Worm (Caenorhabditis elegans) whole organism, L4 larva: ENCODE results near the gene F58B3.4.

Source experiments
- F26F4.8 ChIP-seq: fragments of 200-800 bp; sonication (Bioruptor generic); conservative IDR thresholded peaks from 2 replicates; pipeline ENCODE4 v1.3.6; 2022; ENCODE audit warnings: missing genetic modification characterization, missing compliant biosample characterization
- F49E8.2 ChIP-seq: sonication (generic microtip); optimal IDR thresholded peaks from 2 replicates; lab custom pipeline; 2016; ENCODE audit warnings: missing compliant biosample characterization, mild to moderate bottlenecking, missing genetic modification characterization, borderline replicate concordance
- T20F7.1 ChIP-seq: fragments of 200-800 bp; sonication (Bioruptor generic); optimal IDR thresholded peaks from 2 replicates; lab custom pipeline; 2018; ENCODE audit warnings: mild to moderate bottlenecking, missing genetic modification characterization, missing compliant biosample characterization
- cey-2 ChIP-seq: sonication (generic microtip); optimal IDR thresholded peaks from 3 replicates; lab custom pipeline; 2017; ENCODE audit warnings: missing genetic modification characterization, mild to moderate bottlenecking, missing compliant biosample characterization, antibody characterized with exemption, borderline replicate concordance; ENCODE audit not compliant: insufficient read depth
- daf-16 ChIP-seq, 3 experiments: sonication (generic microtip); optimal IDR thresholded peaks; 2 replicates each; lab custom pipeline; 2016 to 2017; ENCODE audit warnings: missing genetic modification characterization in 3 of 3, missing genetic modification reagents in 3 of 3, mild to moderate bottlenecking in 2 of 3, missing compliant biosample characterization in 2 of 3, missing biosample characterization in 1 of 3, moderate library complexity in 1 of 3
- fos-1 ChIP-seq: fragments of 150-350 bp; optimal IDR thresholded peaks from 2 replicates; lab custom pipeline; 2014; ENCODE audit warnings: missing biosample characterization, missing genetic modification characterization
- lir-3 ChIP-seq: sonication (generic microtip); optimal IDR thresholded peaks from 2 replicates; lab custom pipeline; 2016; ENCODE audit warnings: mild to moderate bottlenecking, missing genetic modification characterization, missing compliant biosample characterization
- mdl-1 ChIP-seq, 2 experiments: fragments of 150-350 bp in 1 of 2; sonication (generic microtip) in 1 of 2; optimal IDR thresholded peaks; 2 replicates each; lab custom pipeline; 2014 to 2017; ENCODE audit warnings: missing biosample characterization in 2 of 2, missing genetic modification characterization in 2 of 2
- nhr-237 ChIP-seq: sonication (generic microtip); optimal IDR thresholded peaks from 2 replicates; lab custom pipeline; 2017; ENCODE audit warnings: missing biosample characterization, missing genetic modification characterization
- pqm-1 ChIP-seq: sonication (generic microtip); optimal IDR thresholded peaks from 2 replicates; lab custom pipeline; 2017; ENCODE audit warnings: missing biosample characterization, missing genetic modification characterization
- rbr-2 ChIP-seq: sonication (generic microtip); optimal IDR thresholded peaks from 2 replicates; lab custom pipeline; 2016; ENCODE audit warnings: missing genotype, missing genetic modification characterization, missing compliant biosample characterization
- unc-62 ChIP-seq, 3 experiments: fragments of 150-350 bp in 1 of 3; sonication (generic microtip); optimal IDR thresholded peaks in 2 of 3; peaks in 1 of 3; 1 replicate in 1 of 3; 2 replicates in 2 of 3; lab custom pipeline; 2014 to 2017; ENCODE audit warnings: missing biosample characterization in 3 of 3, missing genetic modification characterization in 3 of 3, missing genetic modification reagents in 3 of 3, missing genotype in 1 of 3

DNA sequence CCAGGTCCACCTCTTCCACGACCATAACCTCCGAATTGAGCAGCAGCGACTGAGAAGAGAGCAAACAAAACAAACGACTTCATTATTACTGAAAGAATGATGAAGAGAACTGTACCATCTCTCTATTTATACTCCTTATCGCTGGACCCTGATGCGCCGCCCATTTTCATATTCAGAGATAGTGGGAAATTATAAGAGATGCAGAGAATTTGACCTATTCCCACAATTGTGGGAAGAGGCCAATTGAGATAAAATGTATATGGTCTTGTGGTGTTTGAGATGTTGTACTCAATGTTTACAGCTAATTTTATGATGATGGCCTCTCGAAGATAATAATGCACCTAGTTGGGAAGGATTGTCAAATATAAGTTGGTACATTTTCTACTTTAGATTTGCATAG is 9.3 kb upstream of the F58B3.4 start, which contains the start of gene ttr-50:
- TF ChIP-seq unc-62 (GFP tag; optimal IDR thresholded peaks at IDR 0.05 in 1 of 2; lab: Kevin White, UChicago) = no peak
- TF ChIP-seq unc-62 (tag; optimal IDR thresholded peaks at IDR 0.05; lab: Kevin White, UChicago) = no peak
- no peak for TF ChIP-seq pqm-1 (tag; lab: Kevin White, UChicago)
- no peak for TF ChIP-seq daf-16 (GFP tag; optimal IDR thresholded peaks at IDR 0.05; lab: Kevin White, UChicago)
- no peak for TF ChIP-seq daf-16 (tag; optimal IDR thresholded peaks at IDR 0.05; lab: Kevin White, UChicago)
- no peak for TF ChIP-seq lir-3 (tag; lab: Kevin White, UChicago)
- TF ChIP-seq mdl-1 (tag; optimal IDR thresholded peaks at IDR 0.05; lab: Kevin White, UChicago) = no peak
- no peak for TF ChIP-seq nhr-237 (tag; lab: Kevin White, UChicago)
- TF ChIP-seq rbr-2 = no peak
- TF ChIP-seq T20F7.1 (GFP tag; lab: Kevin White, UChicago) = no peak
- no peak for TF ChIP-seq fos-1 (tag; lab: Kevin White, UChicago)
- TF ChIP-seq F49E8.2 (tag; lab: Kevin White, UChicago) = no peak
- TF ChIP-seq cey-2 (tag; lab: Kevin White, UChicago) = no peak
- TF ChIP-seq F26F4.8 (GFP tag; lab: Robert Waterston, UW) = no peak
